Worm (Caenorhabditis elegans): Measurements from ENCODE around the gene Y111B2A.12.

The Y111B2A.12 gene

ce11 chrIII:12568036-12568649 lies 40.9 kb upstream of the Y111B2A.12 start (continued):
- peak; percentile 55 for TF ChIP-seq snpc-4 (tag; optimal IDR thresholded peaks at IDR 0.05)
- no peak for TF ChIP-seq ceh-82 (tag; optimal IDR thresholded peaks at IDR 0.05)
- peak; percentile 61 for TF ChIP-seq egl-5 (tag; optimal IDR thresholded peaks at IDR 0.05)
- TF ChIP-seq elt-1 (tag; optimal IDR thresholded peaks at IDR 0.05), result peak; percentile 65
- no peak for TF ChIP-seq eor-1 (tag; optimal IDR thresholded peaks at IDR 0.05)
- no peak for TF ChIP-seq ceh-28 (tag; optimal IDR thresholded peaks at IDR 0.05)

ce11 chrIII:12568962-12569361 lies 40.1 kb upstream of the Y111B2A.12 start:
- TF ChIP-seq elt-2 (tag; optimal IDR thresholded peaks at IDR 0.05) (peak; percentile 43), ceh-82 (tag; optimal IDR thresholded peaks at IDR 0.05) (no peak)

- no peak for TF ChIP-seq fos-1 (tag; optimal IDR thresholded peaks at IDR 0.05)
- peak; percentile 71 for TF ChIP-seq nfya-1 (tag; optimal IDR thresholded peaks at IDR 0.05; ENCODE audit: insufficient read depth)
Observed at ce11 chrIII:12569870-12570269, 39.2 kb upstream of the Y111B2A.12 start.

ce11 chrIII:12575350-12576292 lies 33.5 kb upstream of the Y111B2A.12 start, which contains the start of gene aakg-1:
TSS of gene aakg-1 (minus strand) at chrIII:12575401.
- TF ChIP-seq mdl-1 (tag; optimal IDR thresholded peaks at IDR 0.05) (no peak), egl-27 (tag; optimal IDR thresholded peaks at IDR 0.05) (no peak), nhr-25 (tag; optimal IDR thresholded peaks at IDR 0.05) (peak; percentile 22), aly-2 (tag; optimal IDR thresholded peaks at IDR 0.05) (no peak), nhr-76 (tag; optimal IDR thresholded peaks at IDR 0.05) (no peak), daf-12 (tag; optimal IDR thresholded peaks at IDR 0.05) (no peak), fkh-10 (GFP tag; optimal IDR thresholded peaks at IDR 0.05) (no peak), nhr-67 (tag; optimal IDR thresholded peaks at IDR 0.05) (no peak), ZK546.5 (tag; optimal IDR thresholded peaks at IDR 0.05) (no peak), mml-1 (tag; optimal IDR thresholded peaks at IDR 0.05) (no peak), ceh-28 (tag; optimal IDR thresholded peaks at IDR 0.05) (no peak), tbx-2 (tag; optimal IDR thresholded peaks at IDR 0.05) (no peak), pha-4 (tag; optimal IDR thresholded peaks at IDR 0.05) (peak; percentile 42)

- TF ChIP-seq zag-1 (tag; optimal IDR thresholded peaks at IDR 0.05), result peak; percentile 52
- no peak for TF ChIP-seq nhr-67 (tag; optimal IDR thresholded peaks at IDR 0.05)
- peak; percentile 67 for TF ChIP-seq tbx-2 (tag; optimal IDR thresholded peaks at IDR 0.05)
- no peak for TF ChIP-seq nhr-237 (tag; optimal IDR thresholded peaks at IDR 0.05)
- TF ChIP-seq ceh-28 (tag; optimal IDR thresholded peaks at IDR 0.05), result peak; percentile 91
- TF ChIP-seq mdl-1 (tag; optimal IDR thresholded peaks at IDR 0.05), result peak; percentile 99
- peak; percentile 97 for TF ChIP-seq hmg-11 (tag; optimal IDR thresholded peaks at IDR 0.05)
- TF ChIP-seq pha-4 (tag; optimal IDR thresholded peaks at IDR 0.05), result peak; percentile 98
- TF ChIP-seq ceh-16 (tag; optimal IDR thresholded peaks at IDR 0.05), result no peak
- TF ChIP-seq nhr-11 (tag; optimal IDR thresholded peaks at IDR 0.05), result peak; percentile 87
- no peak for TF ChIP-seq ama-1 (optimal IDR thresholded peaks at IDR 0.05)
- TF ChIP-seq ceh-82 (tag; optimal IDR thresholded peaks at IDR 0.05), result peak; percentile 59
- no peak for TF ChIP-seq eor-1 (tag; optimal IDR thresholded peaks at IDR 0.05)
- TF ChIP-seq fos-1 (tag; optimal IDR thresholded peaks at IDR 0.05), result no peak
- TF ChIP-seq nhr-12 (tag; optimal IDR thresholded peaks at IDR 0.05), result no peak
- no peak for TF ChIP-seq ZK546.5 (tag; optimal IDR thresholded peaks at IDR 0.05)
- no peak for TF ChIP-seq unc-39 (tag; optimal IDR thresholded peaks at IDR 0.05)
- TF ChIP-seq nhr-76 (tag; optimal IDR thresholded peaks at IDR 0.05), result no peak
- peak; percentile 88 for TF ChIP-seq jun-1 (tag; optimal IDR thresholded peaks at IDR 0.05)
- TF ChIP-seq egl-5 (tag; optimal IDR thresholded peaks at IDR 0.05), result peak; percentile 86
- peak; percentile 91 for TF ChIP-seq fkh-2 (tag; optimal IDR thresholded peaks at IDR 0.05)
- TF ChIP-seq R02D3.7 (tag; optimal IDR thresholded peaks at IDR 0.05), result peak; percentile 73
- TF ChIP-seq ceh-9 (tag; optimal IDR thresholded peaks at IDR 0.05), result no peak
- no peak for TF ChIP-seq ztf-4 (tag; optimal IDR thresholded peaks at IDR 0.05)
- peak; percentile 95 for TF ChIP-seq lin-39 (tag; optimal IDR thresholded peaks at IDR 0.05)
- peak; percentile 17 for TF ChIP-seq mml-1 (tag; optimal IDR thresholded peaks at IDR 0.05)
- TF ChIP-seq sea-2 (GFP tag; optimal IDR thresholded peaks at IDR 0.05), result no peak
- peak; percentile 93 for TF ChIP-seq nhr-43 (tag; optimal IDR thresholded peaks at IDR 0.05; ENCODE audit: poor library complexity, severe bottlenecking)
- TF ChIP-seq nfya-1 (tag; optimal IDR thresholded peaks at IDR 0.05; ENCODE audit: insufficient read depth), result peak; percentile 99
- peak; percentile 86 for TF ChIP-seq skn-1 (tag; optimal IDR thresholded peaks at IDR 0.05)
- peak; percentile 85 for TF ChIP-seq nhr-23 (tag; optimal IDR thresholded peaks at IDR 0.05)
- peak; percentile 92 for TF ChIP-seq nhr-25 (tag; optimal IDR thresholded peaks at IDR 0.05)
- TF ChIP-seq elt-2 (tag; optimal IDR thresholded peaks at IDR 0.05), result peak; percentile 63
- TF ChIP-seq pqm-1 (tag; optimal IDR thresholded peaks at IDR 0.05), result peak; percentile 80
- peak; percentile 74 for TF ChIP-seq unc-62 (GFP tag; optimal IDR thresholded peaks at IDR 0.05)
Observed at ce11 chrIII:12583466-12583865, 25.6 kb upstream of the Y111B2A.12 start.
